Worm (Caenorhabditis elegans) whole organism, L4/young adult: Measurements from ENCODE around the gene ucr-2.1.

ENCODE experiments used
- W03F9.2 ChIP-seq: fragments of 150-350 bp; optimal IDR thresholded peaks from 2 replicates; lab custom pipeline; 2014; ENCODE audit warnings: missing biosample characterization, missing genetic modification characterization
- him-1 ChIP-seq: sonication (generic microtip); optimal IDR thresholded peaks from 2 replicates; lab custom pipeline; 2016; ENCODE audit warnings: missing genotype, missing genetic modification reagents, missing genetic modification characterization, missing compliant biosample characterization

DNA sequence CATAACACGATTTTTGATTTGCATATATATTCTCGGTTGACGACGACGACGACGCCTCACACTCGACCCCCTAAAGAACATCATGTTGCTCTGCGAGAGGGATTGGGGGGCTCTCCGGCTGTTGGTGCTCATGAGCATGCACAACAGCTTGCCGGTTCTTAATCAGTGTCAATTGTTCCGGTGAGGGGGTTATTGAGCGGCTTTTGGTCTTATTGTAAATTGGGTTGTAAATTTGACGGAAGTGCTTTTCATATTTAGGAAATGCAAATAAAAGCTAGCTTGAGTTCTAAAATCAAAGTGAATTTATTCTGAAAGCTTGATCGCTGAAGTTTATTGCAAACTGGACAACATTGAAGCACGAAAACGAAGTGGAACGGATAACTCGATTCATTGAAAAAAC is 19.7 kb downstream of the ucr-2.1 start:
- TF ChIP-seq him-1 (tag; lab: Kevin White, UChicago) (no peak), W03F9.2 (tag; lab: Kevin White, UChicago) (no peak)
